Fruit fly (Drosophila melanogaster): ENCODE results near the gene CG7290.

Gene CG7290

dm6 chr3L:20205946-20206345 lies at the start of gene CG7290:
Gene CG7290, minus strand, starts transcription at chr3L:20206046.
- no peak for TF ChIP-seq noc (tag; optimal IDR thresholded peaks at IDR 0.05)

- TF ChIP-seq noc (tag; optimal IDR thresholded peaks at IDR 0.05): peak; percentile 94
These were observed 41.8 kb upstream of the CG7290 start, which contains the start of gene rdgC for dm6 chr3L:20247513-20248173. Gene rdgC, plus strand, starts transcription at chr3L:20248080.

- TF ChIP-seq noc (tag; optimal IDR thresholded peaks at IDR 0.05): peak; percentile 48
These were observed 36.4 kb upstream of the CG7290 start for dm6 chr3L:20241987-20242982.

dm6 chr3L:20241163-20241970 lies 35.5 kb upstream of the CG7290 start, which contains the start of the genes CG6951 and CG17233:
Gene CG6951, plus strand, starts transcription at chr3L:20241267.
Gene CG17233, minus strand, starts transcription at chr3L:20241903.
- peak; percentile 4 for TF ChIP-seq noc (tag; optimal IDR thresholded peaks at IDR 0.05)

- no peak for TF ChIP-seq noc (tag; optimal IDR thresholded peaks at IDR 0.05)
These were observed 34.9 kb upstream of the CG7290 start, which contains the start of gene Clc for dm6 chr3L:20240753-20241152. Gene Clc, plus strand, starts transcription at chr3L:20241053.

- no peak for TF ChIP-seq noc (tag; optimal IDR thresholded peaks at IDR 0.05)
These were observed 31.3 kb upstream of the CG7290 start for dm6 chr3L:20237167-20237566.

- TF ChIP-seq noc (tag; optimal IDR thresholded peaks at IDR 0.05): no peak
These were observed 25.5 kb upstream of the CG7290 start, which contains the start of gene CG13813 for dm6 chr3L:20231369-20231768. Gene CG13813, plus strand, starts transcription at chr3L:20231669.

- no peak for TF ChIP-seq noc (tag; optimal IDR thresholded peaks at IDR 0.05)
These were observed 24.4 kb upstream of the CG7290 start for dm6 chr3L:20230178-20230775.

dm6 chr3L:20226153-20226552 lies 20.3 kb upstream of the CG7290 start:
- no peak for TF ChIP-seq noc (tag; optimal IDR thresholded peaks at IDR 0.05)

- TF ChIP-seq noc (tag; optimal IDR thresholded peaks at IDR 0.05): peak; percentile 97
These were observed 17.6 kb upstream of the CG7290 start, which contains the start of gene CG17147 for dm6 chr3L:20223398-20223951. Gene CG17147, plus strand, starts transcription at chr3L:20223932.

dm6 chr3L:20222617-20223016 lies 16.8 kb upstream of the CG7290 start:
- TF ChIP-seq noc (tag; optimal IDR thresholded peaks at IDR 0.05): no peak

- TF ChIP-seq noc (tag; optimal IDR thresholded peaks at IDR 0.05): peak; percentile 82
These were observed 15.6 kb upstream of the CG7290 start, which contains the start of gene CG17145 for dm6 chr3L:20221412-20221864. Gene CG17145, plus strand, starts transcription at chr3L:20221814.

- TF ChIP-seq noc (tag; optimal IDR thresholded peaks at IDR 0.05): no peak
These were observed 15.1 kb upstream of the CG7290 start for dm6 chr3L:20220918-20221317.

dm6 chr3L:20220374-20220773 lies 14.5 kb upstream of the CG7290 start, which contains the start of gene CG6933:
Gene CG6933, minus strand, starts transcription at chr3L:20220420.
- TF ChIP-seq noc (tag; optimal IDR thresholded peaks at IDR 0.05): no peak
